Comparison of ENCODE assay signal across 1 fruit fly cellular context in genomic region chr3L:17532898-17533700, dm6.
A peak's percentile ranks its signal among the peaks of the same experiment; 100 is the strongest.
TF ChIP-seq lines count a peak whose summit lies in the region.

No protein-coding gene starts in this region.

TF ChIP-seq in whole organism, embryonic, 481 proteins besides CTCF, POLR2A, EP300 and RAD21 (continued from another document and continues in another):
- peak; percentile 22 for TF ChIP-seq CG15269 (tag; optimal IDR thresholded peaks at IDR 0.05; lab: Kevin White, UChicago)
- TF ChIP-seq CG10543 (GFP tag; optimal IDR thresholded peaks at IDR 0.05; lab: Kevin White, UChicago), result peak; percentile 73
- TF ChIP-seq Atf6 (GFP tag; IDR thresholded peaks at IDR 0.05; lab: Robert Waterston, UW), result 0 out of 2 replicates have a peak, but pooled peaks have one; percentile 37
- TF ChIP-seq CG2120 (GFP tag; optimal IDR thresholded peaks at IDR 0.05; lab: Kevin White, UChicago), result peak; percentile 70
- TF ChIP-seq slbo (GFP tag; IDR thresholded peaks at IDR 0.05; lab: Robert Waterston, UW), result peak; percentile 64
- no peak for TF ChIP-seq CG3995 (GFP tag; optimal IDR thresholded peaks at IDR 0.05; lab: Kevin White, UChicago)
- peak; percentile 21 for TF ChIP-seq tio (GFP tag; optimal IDR thresholded peaks at IDR 0.05; lab: Kevin White, UChicago)
- peak; percentile 54 for TF ChIP-seq YL-1 (GFP tag; optimal IDR thresholded peaks at IDR 0.05; lab: Kevin White, UChicago)
- peak; percentile 18; the same call in 1 of the 2 replicates for TF ChIP-seq CG4404 (GFP tag; IDR thresholded peaks at IDR 0.05; lab: Robert Waterston, UW)
- TF ChIP-seq CG12769 (tag; optimal IDR thresholded peaks at IDR 0.05; lab: Kevin White, UChicago), result peak; percentile 76
- peak; percentile 48 for TF ChIP-seq az2 (GFP tag; optimal IDR thresholded peaks at IDR 0.05; lab: Kevin White, UChicago)
- no peak for TF ChIP-seq Dfd (GFP tag; optimal IDR thresholded peaks at IDR 0.05; lab: Kevin White, UChicago)
- 0 out of 3 replicates have a peak, but pooled peaks have one; percentile 26 for TF ChIP-seq ken (GFP tag; IDR thresholded peaks at IDR 0.05; lab: Robert Waterston, UW)
- TF ChIP-seq NC2β (GFP tag; optimal IDR thresholded peaks at IDR 0.05; lab: Kevin White, UChicago), result no peak
- TF ChIP-seq CG12299 (tag; optimal IDR thresholded peaks at IDR 0.05; lab: Kevin White, UChicago), result no peak
- peak; percentile 56 for TF ChIP-seq Fer1 (GFP tag; optimal IDR thresholded peaks at IDR 0.05; lab: Kevin White, UChicago)
- TF ChIP-seq CHES-1-like (GFP tag; optimal IDR thresholded peaks at IDR 0.05; lab: Kevin White, UChicago), result peak; percentile 38
- no peak for TF ChIP-seq ac (GFP tag; optimal IDR thresholded peaks at IDR 0.05; lab: Kevin White, UChicago)
- peak in 1 of 2 experiments; percentile 64 for TF ChIP-seq Trl (optimal IDR thresholded peaks at IDR 0.05; lab: Kevin White, UChicago)
- TF ChIP-seq Trl (GFP tag; optimal IDR thresholded peaks at IDR 0.05; lab: Kevin White, UChicago), result peak; percentile 31
- peak; percentile 79 for TF ChIP-seq Hmr (GFP tag; optimal IDR thresholded peaks at IDR 0.05; lab: Kevin White, UChicago)
- peak; percentile 47 for TF ChIP-seq zfh2 (GFP tag; optimal IDR thresholded peaks at IDR 0.05; lab: Kevin White, UChicago)
- TF ChIP-seq btn (GFP tag; optimal IDR thresholded peaks at IDR 0.05; lab: Kevin White, UChicago), result peak; percentile 23
- TF ChIP-seq Dp (GFP tag; optimal IDR thresholded peaks at IDR 0.05; lab: Kevin White, UChicago), result peak; percentile 42
- peak; percentile 25 for TF ChIP-seq CG1603 (tag; optimal IDR thresholded peaks at IDR 0.05; lab: Kevin White, UChicago)
- no peak for TF ChIP-seq fru (optimal IDR thresholded peaks at IDR 0.05; lab: Kevin White, UChicago)
- TF ChIP-seq CG10366 (GFP tag; IDR thresholded peaks at IDR 0.05; lab: Robert Waterston, UW), result peak; percentile 32; the same call in 1 of the 2 replicates
- peak; percentile 38 for TF ChIP-seq oc (tag; optimal IDR thresholded peaks at IDR 0.05; lab: Kevin White, UChicago)
- no peak for TF ChIP-seq CG12236 (GFP tag; optimal IDR thresholded peaks at IDR 0.05; lab: Kevin White, UChicago)
- TF ChIP-seq Dip3 (GFP tag; optimal IDR thresholded peaks at IDR 0.05; lab: Kevin White, UChicago), result peak; percentile 24
- TF ChIP-seq CG7556 (GFP tag; optimal IDR thresholded peaks at IDR 0.05; lab: Kevin White, UChicago), result peak; percentile 42
- peak; percentile 23 for TF ChIP-seq CG17385 (GFP tag; optimal IDR thresholded peaks at IDR 0.05; lab: Kevin White, UChicago)
- TF ChIP-seq CG8290 (GFP tag; optimal IDR thresholded peaks at IDR 0.05; lab: Kevin White, UChicago), result peak; percentile 53
- peak in 1 of 2 experiments; percentile 90 for TF ChIP-seq CG8290 (tag; optimal IDR thresholded peaks at IDR 0.05; lab: Kevin White, UChicago)
- peak; percentile 57 for TF ChIP-seq sd (tag; optimal IDR thresholded peaks at IDR 0.05; lab: Kevin White, UChicago)
- no peak for TF ChIP-seq CG3065 (GFP tag; optimal IDR thresholded peaks at IDR 0.05; lab: Kevin White, UChicago)
- peak; percentile 29 for TF ChIP-seq Fer3 (tag; optimal IDR thresholded peaks at IDR 0.05; lab: Kevin White, UChicago)
- TF ChIP-seq zfh1 (GFP tag; IDR thresholded peaks at IDR 0.05; lab: Robert Waterston, UW), result peak; percentile 40; the same call in 2 of the 3 replicates
- peak; percentile 43 for TF ChIP-seq E2f2 (GFP tag; IDR thresholded peaks at IDR 0.05; lab: Robert Waterston, UW)
- TF ChIP-seq CG34422 (GFP tag; IDR thresholded peaks at IDR 0.05; lab: Robert Waterston, UW), result peak; percentile 79; the same call in 1 of the 3 replicates
- peak; percentile 52 to 56 for TF ChIP-seq Hr51 (GFP tag; optimal IDR thresholded peaks at IDR 0.05; lab: Kevin White, UChicago)
- peak; percentile 3 for TF ChIP-seq fd96Cb (tag; optimal IDR thresholded peaks at IDR 0.05; lab: Kevin White, UChicago)
- peak; percentile 9 for TF ChIP-seq da (GFP tag; optimal IDR thresholded peaks at IDR 0.05; lab: Kevin White, UChicago)
- peak; percentile 85 for TF ChIP-seq CG9797 (GFP tag; optimal IDR thresholded peaks at IDR 0.05; lab: Kevin White, UChicago)
- TF ChIP-seq Ets97D (GFP tag; optimal IDR thresholded peaks at IDR 0.05; lab: Kevin White, UChicago), result peak; percentile 89
- TF ChIP-seq CG12659 (GFP tag; optimal IDR thresholded peaks at IDR 0.05; lab: Kevin White, UChicago), result peak; percentile 93
- peak; percentile 41 for TF ChIP-seq Chrac-16 (GFP tag; optimal IDR thresholded peaks at IDR 0.05; lab: Kevin White, UChicago)
- TF ChIP-seq dpn (GFP tag; optimal IDR thresholded peaks at IDR 0.05; lab: Kevin White, UChicago), result peak; percentile 56 to 60
- no peak for TF ChIP-seq CG10959 (GFP tag; IDR thresholded peaks at IDR 0.05; lab: Robert Waterston, UW)
- TF ChIP-seq phol (tag; optimal IDR thresholded peaks at IDR 0.05; lab: Kevin White, UChicago), result peak; percentile 61
- TF ChIP-seq dysf (GFP tag; IDR thresholded peaks at IDR 0.05; lab: Robert Waterston, UW), result peak; percentile 44; the same call in 2 of the 3 replicates
- TF ChIP-seq CG11696 (GFP tag; IDR thresholded peaks at IDR 0.05; lab: Robert Waterston, UW), result 0 out of 2 replicates have a peak, but pooled peaks have one; percentile 24
- no peak for TF ChIP-seq Antp (GFP tag; optimal IDR thresholded peaks at IDR 0.05; lab: Kevin White, UChicago)
- no peak for TF ChIP-seq NK7.1 (GFP tag; optimal IDR thresholded peaks at IDR 0.05; lab: Kevin White, UChicago)
- TF ChIP-seq CG7839 (tag; optimal IDR thresholded peaks at IDR 0.05; lab: Kevin White, UChicago), result peak; percentile 36
- peak; percentile 15 for TF ChIP-seq CG9609 (GFP tag; optimal IDR thresholded peaks at IDR 0.05; lab: Kevin White, UChicago)
- TF ChIP-seq CG7963 (GFP tag; IDR thresholded peaks at IDR 0.05; lab: Robert Waterston, UW; ENCODE audit: partially characterized antibody), result no peak
- no peak for TF ChIP-seq CG11093 (GFP tag; IDR thresholded peaks at IDR 0.05; lab: Robert Waterston, UW)
- TF ChIP-seq her (GFP tag; optimal IDR thresholded peaks at IDR 0.05; lab: Kevin White, UChicago), result peak; percentile 28
- TF ChIP-seq CG8089 (GFP tag; optimal IDR thresholded peaks at IDR 0.05; lab: Kevin White, UChicago), result no peak
- TF ChIP-seq nom (GFP tag; optimal IDR thresholded peaks at IDR 0.05; lab: Kevin White, UChicago), result peak; percentile 51
- peak; percentile 2 for TF ChIP-seq pfk (GFP tag; optimal IDR thresholded peaks at IDR 0.05; lab: Kevin White, UChicago)
- TF ChIP-seq CG10209 (GFP tag; optimal IDR thresholded peaks at IDR 0.05; lab: Kevin White, UChicago), result peak; percentile 1
- TF ChIP-seq pan (optimal IDR thresholded peaks at IDR 0.05; lab: Kevin White, UChicago), result no peak
- peak in 1 of 2 experiments; percentile 66 for TF ChIP-seq pan (GFP tag; optimal IDR thresholded peaks at IDR 0.05 in 1 of 2, IDR thresholded peaks at IDR 0.05 in 1 of 2)
- TF ChIP-seq Hand (GFP tag; optimal IDR thresholded peaks at IDR 0.05; lab: Kevin White, UChicago), result peak; percentile 38
- peak; percentile 18; the same call in 1 of the 2 replicates for TF ChIP-seq esg (GFP tag; conservative IDR thresholded peaks at IDR 0.05; lab: Robert Waterston, UW)
- peak; percentile 37 for TF ChIP-seq CG12155 (GFP tag; optimal IDR thresholded peaks at IDR 0.05; lab: Kevin White, UChicago)
- peak; percentile 76 for TF ChIP-seq exex (tag; optimal IDR thresholded peaks at IDR 0.05; lab: Kevin White, UChicago)
- peak; percentile 55 for TF ChIP-seq CG13287 (GFP tag; IDR thresholded peaks at IDR 0.05; lab: Robert Waterston, UW; ENCODE audit: partially characterized antibody)
- no peak for TF ChIP-seq D (optimal IDR thresholded peaks at IDR 0.05; lab: Kevin White, UChicago)
- no peak for TF ChIP-seq D (GFP tag; optimal IDR thresholded peaks at IDR 0.05; lab: Kevin White, UChicago)
- no peak for TF ChIP-seq slp2 (GFP tag; optimal IDR thresholded peaks at IDR 0.05; lab: Kevin White, UChicago)
- peak; percentile 77 for TF ChIP-seq gfzf (GFP tag; optimal IDR thresholded peaks at IDR 0.05; lab: Kevin White, UChicago)
- peak; percentile 73 for TF ChIP-seq HLHmδ (GFP tag; optimal IDR thresholded peaks at IDR 0.05; lab: Kevin White, UChicago)
- peak; percentile 44; the same call in 1 of the 3 replicates for TF ChIP-seq gce (GFP tag; IDR thresholded peaks at IDR 0.05; lab: Robert Waterston, UW)
- peak; percentile 21 for TF ChIP-seq PHDP (tag; optimal IDR thresholded peaks at IDR 0.05; lab: Kevin White, UChicago)
- no peak for TF ChIP-seq br (optimal IDR thresholded peaks at IDR 0.05; lab: Kevin White, UChicago)
- peak; percentile 79 for TF ChIP-seq Bgb (GFP tag; IDR thresholded peaks at IDR 0.05; lab: Robert Waterston, UW; ENCODE audit: partially characterized antibody)
- peak; percentile 80 for TF ChIP-seq pzg (GFP tag; optimal IDR thresholded peaks at IDR 0.05; lab: Kevin White, UChicago)
- no peak for TF ChIP-seq CG1024 (GFP tag; IDR thresholded peaks at IDR 0.05; lab: Robert Waterston, UW)
- TF ChIP-seq salm (tag; optimal IDR thresholded peaks at IDR 0.05; lab: Kevin White, UChicago), result peak; percentile 13
- TF ChIP-seq bcd (GFP tag; optimal IDR thresholded peaks at IDR 0.05; lab: Kevin White, UChicago), result peak; percentile 57
- TF ChIP-seq CG32767 (GFP tag; IDR thresholded peaks at IDR 0.05; lab: Robert Waterston, UW), result peak; percentile 14; the same call in 1 of the 2 replicates
- peak; percentile 33 for TF ChIP-seq CG18619 (GFP tag; optimal IDR thresholded peaks at IDR 0.05; lab: Kevin White, UChicago)
- no peak; the same call in 1 of the 2 replicates for TF ChIP-seq Drgx (GFP tag; IDR thresholded peaks at IDR 0.05; lab: Robert Waterston, UW)
- peak; percentile 26; the same call in 1 of the 3 replicates for TF ChIP-seq tgo (GFP tag; IDR thresholded peaks at IDR 0.05; lab: Robert Waterston, UW)
- peak; percentile 90 for TF ChIP-seq Jarid2 (GFP tag; optimal IDR thresholded peaks at IDR 0.05; lab: Kevin White, UChicago)
- peak; percentile 12 for TF ChIP-seq CG5180 (GFP tag; optimal IDR thresholded peaks at IDR 0.05; lab: Kevin White, UChicago)
- peak; percentile 100 for TF ChIP-seq kah (GFP tag; optimal IDR thresholded peaks at IDR 0.05; lab: Kevin White, UChicago)
- peak; percentile 37 for TF ChIP-seq CG8924 (tag; optimal IDR thresholded peaks at IDR 0.05; lab: Kevin White, UChicago)
- peak; percentile 73 for TF ChIP-seq CG30403 (GFP tag; optimal IDR thresholded peaks at IDR 0.05; lab: Kevin White, UChicago)
- no peak for TF ChIP-seq Doc2 (GFP tag; IDR thresholded peaks at IDR 0.05; lab: Robert Waterston, UW)
- no peak for TF ChIP-seq CG3838 (GFP tag; optimal IDR thresholded peaks at IDR 0.05; lab: Kevin White, UChicago)
- peak; percentile 4 for TF ChIP-seq pnt (GFP tag; optimal IDR thresholded peaks at IDR 0.05; lab: Kevin White, UChicago)
- peak; percentile 20; the same call in 1 of the 2 replicates for TF ChIP-seq MBD-R2 (GFP tag; IDR thresholded peaks at IDR 0.05; lab: Robert Waterston, UW)
- TF ChIP-seq lilli (GFP tag; optimal IDR thresholded peaks at IDR 0.05; lab: Kevin White, UChicago), result peak; percentile 58
- TF ChIP-seq chif (GFP tag; optimal IDR thresholded peaks at IDR 0.05; lab: Kevin White, UChicago), result no peak
- no peak for TF ChIP-seq CG4854 (GFP tag; optimal IDR thresholded peaks at IDR 0.05; lab: Kevin White, UChicago)
- peak; percentile 89 for TF ChIP-seq Lhr (GFP tag; optimal IDR thresholded peaks at IDR 0.05; lab: Kevin White, UChicago)
- peak; percentile 57 for TF ChIP-seq grau (tag; optimal IDR thresholded peaks at IDR 0.05; lab: Kevin White, UChicago)
- no peak for TF ChIP-seq Dip2 (GFP tag; IDR thresholded peaks at IDR 0.05; lab: Robert Waterston, UW)
- peak; percentile 59; the same call in 1 of the 2 replicates for TF ChIP-seq sob (GFP tag; IDR thresholded peaks at IDR 0.05; lab: Robert Waterston, UW)
- peak; percentile 26 for TF ChIP-seq bigmax (GFP tag; optimal IDR thresholded peaks at IDR 0.05; lab: Kevin White, UChicago)
- TF ChIP-seq CG1647 (GFP tag; optimal IDR thresholded peaks at IDR 0.05; lab: Kevin White, UChicago), result peak; percentile 16
- no peak for TF ChIP-seq tll (GFP tag; optimal IDR thresholded peaks at IDR 0.05; lab: Kevin White, UChicago)
- peak; percentile 53 for TF ChIP-seq MESR4 (GFP tag; optimal IDR thresholded peaks at IDR 0.05; lab: Kevin White, UChicago)
- peak; percentile 74 for TF ChIP-seq vvl (GFP tag; IDR thresholded peaks at IDR 0.05; lab: Robert Waterston, UW)
- peak; percentile 62 for TF ChIP-seq CG6854 (GFP tag; optimal IDR thresholded peaks at IDR 0.05; lab: Kevin White, UChicago)
- TF ChIP-seq chn (GFP tag; optimal IDR thresholded peaks at IDR 0.05; lab: Kevin White, UChicago), result no peak
- TF ChIP-seq Aef1 (GFP tag; IDR thresholded peaks at IDR 0.05; lab: Robert Waterston, UW), result peak; percentile 70
- peak; percentile 66 for TF ChIP-seq Nf-YC (tag; optimal IDR thresholded peaks at IDR 0.05; lab: Kevin White, UChicago)
- no peak for TF ChIP-seq gsb-n (tag; optimal IDR thresholded peaks at IDR 0.05; lab: Kevin White, UChicago)
- TF ChIP-seq BEAF-32 (GFP tag; optimal IDR thresholded peaks at IDR 0.05; lab: Kevin White, UChicago), result peak; percentile 31
- TF ChIP-seq Ssrp (tag; optimal IDR thresholded peaks at IDR 0.05; lab: Kevin White, UChicago), result peak; percentile 5
- peak; percentile 21 for TF ChIP-seq slou (GFP tag; optimal IDR thresholded peaks at IDR 0.05; lab: Kevin White, UChicago)
- TF ChIP-seq CG43689 (GFP tag; IDR thresholded peaks at IDR 0.05; lab: Robert Waterston, UW), result no peak
- peak; percentile 61; the same call in 1 of the 2 replicates for TF ChIP-seq NFAT (GFP tag; IDR thresholded peaks at IDR 0.05; lab: Robert Waterston, UW)
- peak; percentile 75 for TF ChIP-seq sens (GFP tag; lab: Kevin White, UChicago)
- TF ChIP-seq peb (GFP tag; IDR thresholded peaks at IDR 0.05; lab: Robert Waterston, UW), result no peak
- peak; percentile 71; the same call in 2 of the 3 replicates for TF ChIP-seq sr (GFP tag; IDR thresholded peaks at IDR 0.05; lab: Robert Waterston, UW)
- TF ChIP-seq CG14710 (tag; optimal IDR thresholded peaks at IDR 0.05; lab: Kevin White, UChicago), result peak; percentile 43
- peak; percentile 59 for TF ChIP-seq psq (GFP tag; optimal IDR thresholded peaks at IDR 0.05; lab: Kevin White, UChicago)
- peak; percentile 12 for TF ChIP-seq ewg (GFP tag; optimal IDR thresholded peaks at IDR 0.05; lab: Kevin White, UChicago)
- TF ChIP-seq CG13894 (tag; optimal IDR thresholded peaks at IDR 0.05; lab: Kevin White, UChicago), result peak; percentile 68
- 0 out of 2 replicates have a peak, but pooled peaks have one; percentile 56 for TF ChIP-seq Ptx1 (GFP tag; IDR thresholded peaks at IDR 0.05; lab: Robert Waterston, UW)
- 0 out of 2 replicates have a peak, but pooled peaks have one; percentile 22 for TF ChIP-seq ranshi (GFP tag; IDR thresholded peaks at IDR 0.05; lab: Robert Waterston, UW)
- TF ChIP-seq inv (GFP tag; IDR thresholded peaks at IDR 0.05; lab: Robert Waterston, UW; ENCODE audit: partially characterized antibody), result peak; percentile 40; the same call in 1 of the 2 replicates
- peak; percentile 48 for TF ChIP-seq trh (GFP tag; optimal IDR thresholded peaks at IDR 0.05; lab: Kevin White, UChicago)
